Worm (Caenorhabditis elegans) whole organism, young adult: ENCODE results near the gene F28B1.2.

Experiments used
- F22D6.2 ChIP-seq: sonication (generic microtip); optimal IDR thresholded peaks from 2 replicates; lab custom pipeline; 2016; ENCODE audit warnings: mild to moderate bottlenecking, missing genetic modification characterization, missing compliant biosample characterization
- F23B12.7 ChIP-seq: sonication (generic microtip); optimal IDR thresholded peaks from 2 replicates; lab custom pipeline; 2017; ENCODE audit warnings: missing genetic modification characterization, mild to moderate bottlenecking, missing compliant biosample characterization, antibody characterized with exemption, moderate library complexity; ENCODE audit not compliant: insufficient read depth
- lin-40 ChIP-seq: sonication (generic microtip); optimal IDR thresholded peaks from 2 replicates; lab custom pipeline; 2016; ENCODE audit warnings: missing genetic modification characterization, mild to moderate bottlenecking, missing compliant biosample characterization, missing genotype, missing genetic modification reagents
- lsy-27 ChIP-seq: sonication (generic microtip); optimal IDR thresholded peaks from 2 replicates; lab custom pipeline; 2017; ENCODE audit warnings: missing genetic modification characterization, mild to moderate bottlenecking, missing compliant biosample characterization, antibody characterized with exemption, missing genotype, borderline replicate concordance; ENCODE audit not compliant: insufficient read depth
- nhr-90 ChIP-seq: sonication (generic microtip); optimal IDR thresholded peaks from 2 replicates; lab custom pipeline; 2016; ENCODE audit warnings: missing genotype, mild to moderate bottlenecking, missing genetic modification characterization, missing compliant biosample characterization
- pha-4 ChIP-seq: fragments of 150-350 bp; sonication (generic microtip); optimal IDR thresholded peaks from 2 replicates; lab custom pipeline; 2014; ENCODE audit warnings: missing biosample characterization, missing genetic modification reagents, missing genetic modification characterization

DNA sequence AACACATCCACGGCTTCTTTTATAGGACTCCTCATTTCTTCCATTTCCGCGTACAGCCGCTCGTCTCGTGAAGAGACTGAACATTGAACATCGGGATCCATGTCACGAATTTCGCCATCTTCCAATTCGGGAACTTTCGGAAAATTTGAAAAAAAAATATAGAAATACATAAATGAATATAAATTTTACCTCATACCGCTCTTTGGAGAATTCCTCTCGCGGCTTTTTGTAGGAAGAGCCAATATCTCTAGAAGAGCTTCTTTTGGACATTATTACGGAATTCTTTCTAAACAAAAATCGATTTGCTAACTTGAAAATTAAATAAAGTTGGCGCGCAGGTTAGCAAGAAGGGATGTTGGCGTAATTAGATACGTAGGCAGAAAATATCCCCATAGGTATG, 38.1 kb downstream of the F28B1.2 start, which contains the start of gene T05E12.9:
- TF ChIP-seq lin-40 (tag; lab: Kevin White, UChicago): no peak
- no peak for TF ChIP-seq F23B12.7 (tag; lab: Kevin White, UChicago)
- no peak for TF ChIP-seq lsy-27 (tag; lab: Kevin White, UChicago)
- TF ChIP-seq nhr-90 (tag; lab: Kevin White, UChicago): no peak
- no peak for TF ChIP-seq F22D6.2
- no peak for TF ChIP-seq pha-4
